Worm (Caenorhabditis elegans): ENCODE results near the gene gad-3.
A peak's percentile ranks its signal among the peaks of the same experiment; 100 is the strongest.

Gene gad-3

ce11 chrV:9175218-9175837 is 2.5 kb upstream of the gad-3 start, which contains the start of gene spas-1 (continued):
- TF ChIP-seq tlp-1 (tag; optimal IDR thresholded peaks at IDR 0.05) (no peak), ceh-88 (GFP tag; IDR thresholded peaks at IDR 0.05) (0 out of 2 replicates have a peak, but pooled peaks have one; percentile 36), grh-1 (GFP tag; IDR thresholded peaks at IDR 0.05) (peak; percentile 81), nhr-85 (tag) (peak; percentile 95), lin-14 (GFP tag; optimal IDR thresholded peaks at IDR 0.05) (peak; percentile 92), irx-1 (tag; optimal IDR thresholded peaks at IDR 0.05) (peak; percentile 79), dpl-1 (GFP tag; optimal IDR thresholded peaks at IDR 0.05) (peak; percentile 98), pax-3 (tag; optimal IDR thresholded peaks at IDR 0.05) (peak; percentile 46), mef-2 (tag; optimal IDR thresholded peaks at IDR 0.05) (peak; percentile 32), sup-37 (GFP tag; optimal IDR thresholded peaks at IDR 0.05) (peak; percentile 21), mep-1 (tag; optimal IDR thresholded peaks at IDR 0.05) (peak; percentile 98), ces-1 (GFP tag; optimal IDR thresholded peaks at IDR 0.05) (no peak), lin-35 (GFP tag; optimal IDR thresholded peaks at IDR 0.05) (peak; percentile 98 to 99), nhr-11 (tag; optimal IDR thresholded peaks at IDR 0.05) (peak; percentile 84), egl-27 (tag; optimal IDR thresholded peaks at IDR 0.05) (no peak), elt-3 (tag; optimal IDR thresholded peaks at IDR 0.05) (peak in 3 of 6 experiments; percentile 47 to 87 (median 87)), nhr-76 (tag; optimal IDR thresholded peaks at IDR 0.05) (no peak), nhr-71 (tag; optimal IDR thresholded peaks at IDR 0.05) (peak; percentile 95), C16A3.4 (tag; optimal IDR thresholded peaks at IDR 0.05) (peak; percentile 91), unc-30 (tag; optimal IDR thresholded peaks at IDR 0.05) (peak; percentile 42), ceh-90 (tag; optimal IDR thresholded peaks at IDR 0.05) (no peak), aha-1 (tag; optimal IDR thresholded peaks at IDR 0.05) (no peak), isw-1 (GFP tag; IDR thresholded peaks at IDR 0.05) (peak; percentile 82), sox-4 (tag; optimal IDR thresholded peaks at IDR 0.05) (peak; percentile 78), fos-1 (tag; optimal IDR thresholded peaks at IDR 0.05) (peak; percentile 75), nhr-237 (tag; optimal IDR thresholded peaks at IDR 0.05) (no peak), C04F5.9 (tag; optimal IDR thresholded peaks at IDR 0.05) (peak; percentile 70), aly-2 (tag; optimal IDR thresholded peaks at IDR 0.05) (peak; percentile 66), skn-1 (tag; optimal IDR thresholded peaks at IDR 0.05) (peak; percentile 88), efl-3 (GFP tag; optimal IDR thresholded peaks at IDR 0.05) (no peak), zag-1 (tag; optimal IDR thresholded peaks at IDR 0.05) (no peak), hlh-17 (GFP tag; optimal IDR thresholded peaks at IDR 0.05; ENCODE audit: borderline replicate concordance) (no peak), mab-9 (GFP tag; IDR thresholded peaks at IDR 0.05) (no peak), nhr-84 (tag; optimal IDR thresholded peaks at IDR 0.05) (no peak), unc-86 (tag; optimal IDR thresholded peaks at IDR 0.05) (peak; percentile 88), nhr-90 (tag; optimal IDR thresholded peaks at IDR 0.05; ENCODE audit: poor library complexity) (peak; percentile 92), unc-98 (GFP tag; IDR thresholded peaks at IDR 0.05) (no peak), egl-13 (tag; optimal IDR thresholded peaks at IDR 0.05) (peak; percentile 79), lsy-2 (tag; optimal IDR thresholded peaks at IDR 0.05) (peak; percentile 92 to 93), ztf-11 (tag; optimal IDR thresholded peaks at IDR 0.05) (peak in 1 of 2 experiments; percentile 62), nhr-77 (tag; optimal IDR thresholded peaks at IDR 0.05) (peak; percentile 79), lin-39 (tag; optimal IDR thresholded peaks at IDR 0.05) (peak; percentile 94), blmp-1 (tag; optimal IDR thresholded peaks at IDR 0.05) (peak; percentile 90), efl-1 (optimal IDR thresholded peaks at IDR 0.05) (peak; percentile 89 to 98), efl-1 (GFP tag; optimal IDR thresholded peaks at IDR 0.05 in 1 of 2) (peak; percentile 97 to 100), lin-13 (GFP tag; optimal IDR thresholded peaks at IDR 0.05) (peak; percentile 86), pag-3 (tag; optimal IDR thresholded peaks at IDR 0.05; ENCODE audit: borderline replicate concordance, insufficient read depth) (peak; percentile 19), unc-130 (tag; optimal IDR thresholded peaks at IDR 0.05) (peak; percentile 88), tbx-2 (tag; optimal IDR thresholded peaks at IDR 0.05) (peak; percentile 92), nhr-20 (tag; optimal IDR thresholded peaks at IDR 0.05) (peak; percentile 97), dsc-1 (tag; optimal IDR thresholded peaks at IDR 0.05) (peak; percentile 85), xbp-1 (tag; optimal IDR thresholded peaks at IDR 0.05) (peak; percentile 92), unc-62 (GFP tag; optimal IDR thresholded peaks at IDR 0.05) (peak; percentile 42)

Measured in whole organism, L1 larva.